Worm (Caenorhabditis elegans) whole organism, mixed stage, embryonic: ENCODE data around the gene acr-7.

Source experiments
- bed-3 ChIP-seq: fragments of 200-800 bp; sonication (Bioruptor generic); optimal IDR thresholded peaks from 3 replicates; lab custom pipeline; 2018; ENCODE audit warnings: mild to moderate bottlenecking, missing genetic modification characterization, moderate library complexity, missing compliant biosample characterization
- ham-2 ChIP-seq: fragments of 200-800 bp; sonication (Bioruptor generic); optimal IDR thresholded peaks from 2 replicates; lab custom pipeline; 2018; ENCODE audit warnings: mild to moderate bottlenecking, missing genetic modification characterization, missing compliant biosample characterization
- sptf-1 ChIP-seq: sonication (generic microtip); optimal IDR thresholded peaks from 2 replicates; lab custom pipeline; 2017; ENCODE audit warnings: mild to moderate bottlenecking, missing genetic modification characterization, moderate library complexity, missing compliant biosample characterization

DNA sequence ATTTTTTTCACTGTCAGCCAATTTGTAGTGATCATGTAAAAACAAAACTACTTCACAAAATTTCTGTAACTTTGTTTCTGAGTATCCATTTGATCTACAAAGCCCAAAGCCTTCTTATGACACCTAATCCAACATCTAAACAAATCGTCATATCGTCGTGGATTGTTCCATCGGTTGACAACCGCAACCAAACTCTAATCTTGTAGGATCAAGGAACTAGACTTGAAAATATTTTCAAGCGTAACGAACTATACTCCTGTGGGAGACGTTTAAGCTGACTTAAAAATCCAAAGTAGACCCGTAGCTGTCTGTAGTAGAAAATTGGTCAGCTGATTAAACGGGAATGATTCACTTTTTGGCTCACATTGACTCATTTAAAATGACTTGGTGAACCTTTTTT lies 20.0 kb downstream of the acr-7 start:
- TF ChIP-seq bed-3 (GFP tag; lab: Kevin White, UChicago): no peak
- TF ChIP-seq sptf-1 (tag; lab: Kevin White, UChicago): no peak
- no peak for TF ChIP-seq ham-2 (GFP tag; lab: Kevin White, UChicago)
